Worm (Caenorhabditis elegans): ENCODE measurements around the gene ssp-35.

- no peak for TF ChIP-seq ztf-11 (tag; optimal IDR thresholded peaks at IDR 0.05)
- no peak for TF ChIP-seq lsy-2 (tag; optimal IDR thresholded peaks at IDR 0.05)
- no peak for TF ChIP-seq mep-1 (tag; optimal IDR thresholded peaks at IDR 0.05)
- TF ChIP-seq sem-2 (GFP tag; optimal IDR thresholded peaks at IDR 0.05): no peak
These were observed 11.4 kb downstream of the ssp-35 start, which contains the start of gene lrx-1 for ce11 chrV:12252272-12252671.
